Worm (Caenorhabditis elegans) whole organism, mixed stage, embryonic: ENCODE results near the gene R05G6.4.

Source experiments
- ceh-39 ChIP-seq: fragments of 150-350 bp; optimal IDR thresholded peaks from 2 replicates; lab custom pipeline; 2014; ENCODE audit warnings: missing biosample characterization, missing genetic modification characterization
- ces-1 ChIP-seq: fragments of 150-350 bp; optimal IDR thresholded peaks from 2 replicates; lab custom pipeline; 2014; ENCODE audit warnings: missing biosample characterization, missing genetic modification reagents, missing genetic modification characterization
- mep-1 ChIP-seq: fragments of 150-350 bp; optimal IDR thresholded peaks from 2 replicates; lab custom pipeline; 2017; ENCODE audit warnings: missing biosample characterization, missing genetic modification reagents, missing genetic modification characterization, inconsistent platforms
- nhr-237 ChIP-seq: fragments of 150-350 bp; optimal IDR thresholded peaks from 2 replicates; lab custom pipeline; 2014; ENCODE audit warnings: missing biosample characterization, missing genetic modification characterization
- pha-4 ChIP-seq: fragments of 150-350 bp; optimal IDR thresholded peaks from 2 replicates; lab custom pipeline; 2018; ENCODE audit warnings: missing biosample characterization, missing genetic modification reagents, missing genetic modification characterization
- sptf-1 ChIP-seq: sonication (generic microtip); optimal IDR thresholded peaks from 2 replicates; lab custom pipeline; 2017; ENCODE audit warnings: mild to moderate bottlenecking, missing genetic modification characterization, moderate library complexity, missing compliant biosample characterization
- unc-62 ChIP-seq: fragments of 150-350 bp; optimal IDR thresholded peaks from 2 replicates; lab custom pipeline; 2014; ENCODE audit warnings: missing biosample characterization, missing genetic modification reagents, missing genetic modification characterization
- ztf-11 ChIP-seq: fragments of 150-350 bp; optimal IDR thresholded peaks from 2 replicates; lab custom pipeline; 2014; ENCODE audit warnings: missing biosample characterization, missing genetic modification characterization

DNA sequence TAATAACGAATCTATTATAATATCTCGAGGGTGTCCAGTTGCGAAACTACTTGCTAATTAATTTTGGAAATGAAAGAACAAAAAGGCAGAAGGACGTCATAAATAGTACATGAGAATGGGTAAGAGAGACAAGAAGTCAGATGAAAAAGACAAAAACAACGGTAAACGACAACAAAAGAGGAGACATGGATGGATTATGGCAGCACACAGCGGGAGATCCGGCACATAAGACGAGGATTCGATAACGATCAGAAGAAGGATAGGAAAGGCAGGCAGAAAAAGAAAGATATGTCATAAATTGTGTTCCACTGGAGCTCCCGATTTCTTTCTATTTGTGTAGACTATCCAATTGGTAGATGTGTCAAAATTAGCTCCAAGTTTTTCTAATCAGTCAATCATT lies 8.6 kb downstream of the R05G6.4 start:
- TF ChIP-seq ceh-39 (tag; lab: Kevin White, UChicago) (no peak), nhr-237 (tag; lab: Kevin White, UChicago) (no peak), ztf-11 (tag; lab: Kevin White, UChicago) (no peak), ces-1 (GFP tag; lab: Kevin White, UChicago) (no peak), pha-4 (tag; lab: Kevin White, UChicago) (no peak), sptf-1 (tag; lab: Kevin White, UChicago) (no peak), mep-1 (tag; lab: Kevin White, UChicago) (no peak), unc-62 (GFP tag; lab: Kevin White, UChicago) (no peak)
